Worm (Caenorhabditis elegans) whole organism, young adult: ENCODE results near the gene rps-30.

Source experiments
- B0035.1 ChIP-seq: sonication (generic microtip); optimal IDR thresholded peaks from 2 replicates; lab custom pipeline; 2016; ENCODE audit warnings: missing genetic modification characterization, mild to moderate bottlenecking, missing compliant biosample characterization, missing genotype, missing genetic modification reagents
- C06A6.2 ChIP-seq: fragments of 200-800 bp; sonication (Bioruptor generic); conservative IDR thresholded peaks from 2 replicates; pipeline ENCODE4 v1.3.6; 2022; ENCODE audit warnings: missing genetic modification characterization, missing compliant biosample characterization
- D2030.7 ChIP-seq: fragments of 200-800 bp; sonication (Bioruptor generic); IDR thresholded peaks from 2 replicates; pipeline ENCODE4 v1.3.6; 2022; ENCODE audit warnings: missing genetic modification reagents, missing genetic modification characterization, missing compliant biosample characterization
- F22D6.2 ChIP-seq: sonication (generic microtip); optimal IDR thresholded peaks from 2 replicates; lab custom pipeline; 2016; ENCODE audit warnings: mild to moderate bottlenecking, missing genetic modification characterization, missing compliant biosample characterization
- F37B4.10 ChIP-seq: fragments of 200-800 bp; sonication (Bioruptor generic); IDR thresholded peaks from 2 replicates; pipeline ENCODE4 v1.3.6; 2022; ENCODE audit warnings: missing genetic modification characterization, missing compliant biosample characterization
- F49E8.2 ChIP-seq: sonication (generic microtip); optimal IDR thresholded peaks from 3 replicates; lab custom pipeline; 2017; ENCODE audit warnings: missing genetic modification characterization, mild to moderate bottlenecking, missing compliant biosample characterization, antibody characterized with exemption, moderate library complexity; ENCODE audit not compliant: insufficient read depth
- K11D2.4 ChIP-seq: fragments of 200-800 bp; sonication (Bioruptor generic); IDR thresholded peaks from 2 replicates; pipeline ENCODE4 v1.3.6; 2022; ENCODE audit warnings: missing genetic modification reagents, missing genetic modification characterization, missing compliant biosample characterization
- akir-1 ChIP-seq: fragments of 200-800 bp; sonication (Bioruptor generic); optimal IDR thresholded peaks from 2 replicates; lab custom pipeline; 2018; ENCODE audit warnings: mild to moderate bottlenecking, missing genetic modification characterization, moderate library complexity, missing compliant biosample characterization
- aptf-2 ChIP-seq: fragments of 200-800 bp; sonication (Bioruptor generic); conservative IDR thresholded peaks from 2 replicates; pipeline ENCODE4 v1.3.6; 2022; ENCODE audit warnings: missing genetic modification reagents, missing genetic modification characterization, missing compliant biosample characterization
- bed-1 ChIP-seq: fragments of 200-800 bp; sonication (Bioruptor generic); IDR thresholded peaks from 2 replicates; pipeline ENCODE4 v1.3.6; 2022; ENCODE audit warnings: missing genetic modification reagents, missing genetic modification characterization, missing compliant biosample characterization
- cebp-1 ChIP-seq, 2 experiments: fragments of 200-800 bp in 1 of 2; sonication (Bioruptor generic) in 1 of 2; sonication (generic microtip) in 1 of 2; IDR thresholded peaks in 1 of 2; optimal IDR thresholded peaks in 1 of 2; 2 replicates each; pipeline versions ENCODE4 v1.3.6 to Lab custom; 2017 to 2022; ENCODE audit warnings: missing compliant biosample characterization in 2 of 2, missing genetic modification characterization in 2 of 2, mild to moderate bottlenecking in 1 of 2, missing genetic modification reagents in 1 of 2, moderate library complexity in 1 of 2
- ceh-100 ChIP-seq: fragments of 200-800 bp; sonication (Bioruptor generic); IDR thresholded peaks from 2 replicates; pipeline ENCODE4 v1.3.6; 2022; ENCODE audit warnings: missing genetic modification reagents, missing genetic modification characterization, missing compliant biosample characterization
- ceh-40 ChIP-seq: fragments of 200-800 bp; sonication (Bioruptor generic); IDR thresholded peaks from 2 replicates; pipeline ENCODE4 v1.3.6; 2022; ENCODE audit warnings: missing genetic modification characterization, missing compliant biosample characterization
- chd-7 ChIP-seq: sonication (generic microtip); optimal IDR thresholded peaks from 2 replicates; lab custom pipeline; 2016; ENCODE audit warnings: mild to moderate bottlenecking, missing genetic modification characterization, moderate library complexity, missing compliant biosample characterization
- gei-17 ChIP-seq: fragments of 200-800 bp; sonication (Bioruptor generic); optimal IDR thresholded peaks from 2 replicates; lab custom pipeline; 2018; ENCODE audit warnings: mild to moderate bottlenecking, missing genetic modification characterization, missing compliant biosample characterization
- hlh-26 ChIP-seq: fragments of 200-800 bp; sonication (Bioruptor generic); conservative IDR thresholded peaks from 2 replicates; pipeline ENCODE4 v1.3.6; 2022; ENCODE audit warnings: missing genetic modification reagents, missing genetic modification characterization, missing compliant biosample characterization
- lag-1 ChIP-seq: fragments of 200-800 bp; sonication (Bioruptor generic); IDR thresholded peaks from 2 replicates; pipeline ENCODE4 v1.3.6; 2022; ENCODE audit warnings: missing genetic modification reagents, missing genetic modification characterization, missing compliant biosample characterization
- let-526 ChIP-seq: fragments of 200-800 bp; sonication (Bioruptor generic); IDR thresholded peaks from 2 replicates; pipeline ENCODE4 v1.3.6; 2022; ENCODE audit warnings: missing genetic modification reagents, missing genetic modification characterization, missing compliant biosample characterization
- lin-40 ChIP-seq: sonication (generic microtip); optimal IDR thresholded peaks from 2 replicates; lab custom pipeline; 2016; ENCODE audit warnings: missing genetic modification characterization, mild to moderate bottlenecking, missing compliant biosample characterization, missing genotype, missing genetic modification reagents
- lir-1 ChIP-seq: fragments of 200-800 bp; sonication (Bioruptor generic); conservative IDR thresholded peaks from 2 replicates; pipeline ENCODE4 v1.3.6; 2022; ENCODE audit warnings: missing genetic modification reagents, missing genetic modification characterization, missing compliant biosample characterization
- madf-10 ChIP-seq: sonication (generic microtip); optimal IDR thresholded peaks from 2 replicates; lab custom pipeline; 2016; ENCODE audit warnings: mild to moderate bottlenecking, missing genetic modification characterization, missing compliant biosample characterization
- madf-3 ChIP-seq: fragments of 200-800 bp; sonication (Bioruptor generic); IDR thresholded peaks from 2 replicates; pipeline ENCODE4 v1.3.6; 2022; ENCODE audit warnings: missing genetic modification reagents, missing genetic modification characterization, missing compliant biosample characterization
- madf-6 ChIP-seq: fragments of 200-800 bp; sonication (Bioruptor generic); IDR thresholded peaks from 2 replicates; pipeline ENCODE4 v1.3.6; 2022; ENCODE audit warnings: missing genetic modification reagents, missing genetic modification characterization, missing compliant biosample characterization
- mcd-1 ChIP-seq: fragments of 200-800 bp; sonication (Bioruptor generic); IDR thresholded peaks from 2 replicates; pipeline ENCODE4 v1.3.6; 2022; ENCODE audit warnings: missing genetic modification reagents, missing genetic modification characterization, missing compliant biosample characterization
- mes-4 ChIP-seq: sonication (generic microtip); optimal IDR thresholded peaks from 2 replicates; lab custom pipeline; 2016; ENCODE audit warnings: missing genotype, missing genetic modification characterization, missing compliant biosample characterization
- mxl-1 ChIP-seq: sonication (generic microtip); optimal IDR thresholded peaks from 2 replicates; lab custom pipeline; 2016; ENCODE audit warnings: missing genetic modification characterization, missing compliant biosample characterization
- nhr-179 ChIP-seq: sonication (generic microtip); optimal IDR thresholded peaks from 2 replicates; lab custom pipeline; 2016; ENCODE audit warnings: mild to moderate bottlenecking, missing genetic modification characterization, missing compliant biosample characterization
- nhr-27 ChIP-seq: fragments of 200-800 bp; sonication (Bioruptor generic); optimal IDR thresholded peaks from 2 replicates; lab custom pipeline; 2018; ENCODE audit warnings: mild to moderate bottlenecking, missing genetic modification characterization, moderate library complexity, missing compliant biosample characterization
- snpc-3.4 ChIP-seq: sonication (generic microtip); optimal IDR thresholded peaks from 2 replicates; lab custom pipeline; 2017; ENCODE audit warnings: missing genetic modification characterization, mild to moderate bottlenecking, missing compliant biosample characterization, antibody characterized with exemption, moderate library complexity, missing genotype, missing genetic modification reagents
- tbp1 ChIP-seq: fragments of 200-800 bp; sonication (Bioruptor generic); optimal IDR thresholded peaks from 2 replicates; lab custom pipeline; 2018; ENCODE audit warnings: mild to moderate bottlenecking, missing genetic modification characterization, missing compliant biosample characterization
- tbx-9 ChIP-seq: sonication (generic microtip); optimal IDR thresholded peaks from 2 replicates; lab custom pipeline; 2016; ENCODE audit warnings: borderline replicate concordance, missing genetic modification characterization, inconsistent platforms, missing compliant biosample characterization
- ztf-25 ChIP-seq: fragments of 200-800 bp; sonication (Bioruptor generic); IDR thresholded peaks from 2 replicates; pipeline ENCODE4 v1.3.6; 2022; ENCODE audit warnings: missing genetic modification reagents, missing genetic modification characterization, missing compliant biosample characterization

The rps-30 gene

ce11 chrV:7804801-7805163 is 28.4 kb downstream of the rps-30 start, which contains the start of gene xpo-1:
Gene xpo-1 (plus strand): TSS chrV:7805064.
- no peak for TF ChIP-seq snpc-3.4 (tag; lab: Kevin White, UChicago)
- no peak for TF ChIP-seq ztf-25 (GFP tag; lab: Robert Waterston, UW)
- TF ChIP-seq tbx-9 (tag; lab: Kevin White, UChicago), result no peak
- no peak for TF ChIP-seq mcd-1 (GFP tag; lab: Robert Waterston, UW)
- no peak for TF ChIP-seq let-526 (GFP tag; lab: Robert Waterston, UW)
- TF ChIP-seq madf-3 (GFP tag; lab: Robert Waterston, UW), result no peak
- TF ChIP-seq mxl-1, result no peak
- TF ChIP-seq cebp-1 (GFP tag; IDR thresholded peaks at IDR 0.05; lab: Robert Waterston, UW), result no peak
- TF ChIP-seq cebp-1 (tag; optimal IDR thresholded peaks at IDR 0.05; lab: Kevin White, UChicago), result peak; percentile 47
- TF ChIP-seq ceh-40 (GFP tag; lab: Robert Waterston, UW), result no peak
- TF ChIP-seq F37B4.10 (GFP tag; lab: Robert Waterston, UW), result 0 out of 2 replicates have a peak, but pooled peaks have one; percentile 33
- no peak for TF ChIP-seq nhr-179 (tag; lab: Kevin White, UChicago)
- no peak for TF ChIP-seq B0035.1 (tag; lab: Kevin White, UChicago)
- TF ChIP-seq bed-1 (GFP tag; lab: Robert Waterston, UW), result no peak
- TF ChIP-seq K11D2.4, result no peak

- no peak for TF ChIP-seq madf-10 (tag; lab: Kevin White, UChicago)
- no peak for TF ChIP-seq F37B4.10 (GFP tag; lab: Robert Waterston, UW)
- no peak for TF ChIP-seq ztf-25 (GFP tag; lab: Robert Waterston, UW)
- TF ChIP-seq lin-40 (tag; lab: Kevin White, UChicago), result no peak
- no peak for TF ChIP-seq lag-1 (GFP tag; lab: Robert Waterston, UW)
- no peak for TF ChIP-seq aptf-2 (GFP tag; lab: Robert Waterston, UW)
- TF ChIP-seq mes-4 (tag; lab: Kevin White, UChicago), result no peak
- no peak for TF ChIP-seq cebp-1 (GFP tag; IDR thresholded peaks at IDR 0.05; lab: Robert Waterston, UW)
- no peak for TF ChIP-seq cebp-1 (tag; optimal IDR thresholded peaks at IDR 0.05; lab: Kevin White, UChicago)
- no peak for TF ChIP-seq F49E8.2
- no peak for TF ChIP-seq ceh-40 (GFP tag; lab: Robert Waterston, UW)
- no peak for TF ChIP-seq D2030.7
- TF ChIP-seq nhr-27 (tag; lab: Kevin White, UChicago), result no peak
- TF ChIP-seq akir-1 (GFP tag; lab: Kevin White, UChicago), result no peak
- no peak for TF ChIP-seq lir-1 (GFP tag; lab: Robert Waterston, UW)
- TF ChIP-seq tbp1 (GFP tag; lab: Kevin White, UChicago), result no peak
- TF ChIP-seq hlh-26 (GFP tag; lab: Robert Waterston, UW), result no peak
- TF ChIP-seq gei-17 (GFP tag; lab: Kevin White, UChicago), result no peak
- TF ChIP-seq chd-7 (tag; lab: Kevin White, UChicago), result no peak
- no peak for TF ChIP-seq F22D6.2 (tag; lab: Kevin White, UChicago)
- no peak for TF ChIP-seq ceh-100 (GFP tag; lab: Robert Waterston, UW)
Observed at ce11 chrV:7806629-7807028, 30.3 kb downstream of the rps-30 start.

ce11 chrV:7808444-7808843 is 32.1 kb downstream of the rps-30 start:
- TF ChIP-seq C06A6.2, result no peak
- 0 out of 2 replicates have a peak, but pooled peaks have one; percentile 15 for TF ChIP-seq madf-6 (GFP tag; lab: Robert Waterston, UW)
